Fruit fly (Drosophila melanogaster) whole organism, adult: ENCODE results near the gene CG8289.

Source experiments
- CG11617 ChIP-seq: fragments of 200-800 bp; sonication (Bioruptor generic); optimal IDR thresholded peaks from 2 replicates; lab custom pipeline; 2017; ENCODE audit warnings: mild to moderate bottlenecking, missing biosample characterization, missing genetic modification reagents, missing genetic modification characterization
- CG12768 ChIP-seq: fragments of 200-800 bp; sonication (Bioruptor generic); optimal IDR thresholded peaks from 2 replicates; lab custom pipeline; 2017; ENCODE audit warnings: missing biosample characterization, missing genetic modification characterization, mild to moderate bottlenecking, moderate library complexity, missing genetic modification reagents
- CG14711 ChIP-seq: fragments of 200-800 bp; sonication (Bioruptor generic); optimal IDR thresholded peaks from 2 replicates; lab custom pipeline; 2018; ENCODE audit warnings: missing biosample characterization, mild to moderate bottlenecking, missing genetic modification characterization, moderate library complexity
- CG1620 ChIP-seq: fragments of 200-800 bp; sonication (Bioruptor generic); optimal IDR thresholded peaks from 2 replicates; lab custom pipeline; 2016; ENCODE audit warnings: missing biosample characterization, missing genetic modification characterization
- CG33017 ChIP-seq: fragments of 200-800 bp; sonication (Bioruptor generic); optimal IDR thresholded peaks from 2 replicates; lab custom pipeline; 2018; ENCODE audit warnings: missing biosample characterization, mild to moderate bottlenecking, missing genetic modification characterization, moderate library complexity
- CG5204 ChIP-seq: fragments of 200-800 bp; sonication (Bioruptor generic); optimal IDR thresholded peaks from 2 replicates; lab custom pipeline; 2016; ENCODE audit warnings: missing biosample characterization, missing genetic modification characterization
- CG7045 ChIP-seq: fragments of 200-800 bp; sonication (Bioruptor generic); optimal IDR thresholded peaks from 2 replicates; lab custom pipeline; 2017; ENCODE audit warnings: missing biosample characterization, mild to moderate bottlenecking, missing genetic modification characterization
- CG7101 ChIP-seq: fragments of 200-800 bp; sonication (Bioruptor generic); optimal IDR thresholded peaks from 2 replicates; lab custom pipeline; 2018; ENCODE audit warnings: missing biosample characterization, mild to moderate bottlenecking, missing genetic modification characterization, moderate library complexity
- Hr96 ChIP-seq: fragments of 200-800 bp; sonication (Bioruptor generic); optimal IDR thresholded peaks from 2 replicates; lab custom pipeline; 2016; ENCODE audit warnings: missing biosample characterization, missing genetic modification characterization
- bab1 ChIP-seq: fragments of 200-800 bp; sonication (Bioruptor generic); optimal IDR thresholded peaks from 3 replicates; lab custom pipeline; 2019; ENCODE audit warnings: missing biosample characterization, mild to moderate bottlenecking, missing genetic modification characterization, moderate library complexity
- cic ChIP-seq: fragments of 200-800 bp; sonication (Bioruptor generic); optimal IDR thresholded peaks from 2 replicates; lab custom pipeline; 2017; ENCODE audit warnings: missing biosample characterization, mild to moderate bottlenecking, missing genetic modification characterization, moderate library complexity
- kay ChIP-seq: fragments of 200-800 bp; sonication (Bioruptor generic); peaks from one replicate; lab custom pipeline; 2016; ENCODE audit warnings: missing biosample characterization, missing genetic modification characterization, borderline replicate concordance
- ovo ChIP-seq: fragments of 200-800 bp; sonication (Bioruptor generic); optimal IDR thresholded peaks from 2 replicates; lab custom pipeline; 2016; ENCODE audit warnings: missing biosample characterization, missing genetic modification characterization
- pad ChIP-seq: fragments of 200-800 bp; sonication (Bioruptor generic); optimal IDR thresholded peaks from 3 replicates; lab custom pipeline; 2017; ENCODE audit warnings: missing biosample characterization, missing genetic modification characterization, mild to moderate bottlenecking, moderate library complexity, missing genetic modification reagents

DNA sequence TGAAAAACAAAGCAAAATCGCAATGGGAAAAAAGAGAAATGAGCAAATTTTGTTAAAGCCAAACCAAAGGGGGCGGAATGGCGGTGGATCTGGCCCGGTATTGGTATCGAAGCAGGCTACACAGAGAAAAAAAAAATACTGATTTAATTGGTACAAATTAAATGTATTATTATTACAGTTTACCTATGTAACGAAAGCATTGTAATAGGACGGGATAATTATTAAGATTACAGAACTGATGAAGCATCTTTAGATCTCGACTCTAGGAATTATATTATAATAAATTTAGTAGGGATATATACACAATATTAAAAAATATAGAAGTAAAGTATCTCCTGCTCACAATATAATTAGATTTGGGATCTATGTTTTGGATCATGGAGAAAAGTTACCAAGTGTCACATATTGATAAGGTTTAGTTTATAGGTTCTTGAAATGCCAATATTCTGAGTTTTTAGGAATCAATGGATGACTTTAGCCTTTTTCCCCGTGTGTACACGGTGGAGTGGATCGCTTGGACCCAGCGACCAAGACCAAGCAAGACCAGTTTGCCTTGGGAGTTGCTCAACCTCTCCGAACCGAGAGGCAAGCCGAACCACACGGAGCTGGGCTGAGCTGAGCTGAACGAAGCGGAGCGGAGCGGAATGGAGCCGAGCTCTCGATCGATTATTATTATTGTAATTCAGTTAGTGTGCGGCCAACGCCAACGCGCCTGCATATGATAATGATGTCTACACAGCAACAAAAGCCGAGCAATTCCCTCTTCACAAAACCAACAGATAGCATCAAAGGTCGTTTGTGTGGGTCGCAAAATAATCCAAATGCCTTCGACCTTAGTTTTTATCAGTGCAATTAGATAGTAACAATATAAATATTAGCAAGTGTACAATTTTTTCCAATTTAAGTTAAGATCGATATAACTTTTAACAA is 44.1 kb upstream of the CG8289 start:
- TF ChIP-seq Hr96 (GFP tag; lab: Kevin White, UChicago) = no peak
- no peak for TF ChIP-seq CG5204
- no peak for TF ChIP-seq kay (GFP tag; lab: Kevin White, UChicago)
- no peak for TF ChIP-seq CG14711
- TF ChIP-seq CG33017 = no peak
- TF ChIP-seq CG7045 (GFP tag; lab: Kevin White, UChicago) = no peak
- no peak for TF ChIP-seq pad (GFP tag; lab: Kevin White, UChicago)
- no peak for TF ChIP-seq CG12768 (GFP tag; lab: Kevin White, UChicago)
- no peak for TF ChIP-seq bab1 (GFP tag; lab: Kevin White, UChicago)
- no peak for TF ChIP-seq CG1620
- TF ChIP-seq CG11617 = no peak
- TF ChIP-seq ovo (GFP tag; lab: Kevin White, UChicago) = no peak
- TF ChIP-seq CG7101 (tag; lab: Kevin White, UChicago) = no peak
- TF ChIP-seq cic (GFP tag; lab: Kevin White, UChicago) = no peak
